Fruit fly (Drosophila melanogaster): ENCODE measurements around the gene CG3213.

The CG3213 gene

DNA sequence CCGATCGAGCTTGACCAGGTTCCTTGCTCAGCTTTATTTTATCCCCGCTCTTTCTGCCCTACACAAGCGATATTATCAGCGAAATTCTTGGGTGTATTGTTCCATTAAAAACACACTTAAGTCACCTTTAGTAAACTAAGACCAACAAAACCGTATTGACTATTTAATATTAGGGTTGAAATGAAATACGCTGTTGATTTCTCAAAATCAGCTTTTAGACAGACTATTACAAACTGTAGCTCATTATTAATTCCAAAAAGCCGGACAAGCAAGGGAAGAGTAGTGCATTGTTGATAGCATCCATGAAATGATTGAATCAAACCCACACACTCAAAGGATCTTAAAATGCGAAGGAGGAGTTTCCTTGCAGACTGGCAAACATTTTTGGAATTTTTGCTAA is 38.8 kb upstream of the CG3213 start:
- no peak for TF ChIP-seq Hmx (GFP tag; optimal IDR thresholded peaks at IDR 0.05)
- no peak for TF ChIP-seq peb (GFP tag; IDR thresholded peaks at IDR 0.05)
- no peak for TF ChIP-seq ase (GFP tag; IDR thresholded peaks at IDR 0.05)
- TF ChIP-seq CG8765 (GFP tag; IDR thresholded peaks at IDR 0.05): no peak
- TF ChIP-seq hb (GFP tag; IDR thresholded peaks at IDR 0.05; ENCODE audit: partially characterized antibody): no peak

DNA sequence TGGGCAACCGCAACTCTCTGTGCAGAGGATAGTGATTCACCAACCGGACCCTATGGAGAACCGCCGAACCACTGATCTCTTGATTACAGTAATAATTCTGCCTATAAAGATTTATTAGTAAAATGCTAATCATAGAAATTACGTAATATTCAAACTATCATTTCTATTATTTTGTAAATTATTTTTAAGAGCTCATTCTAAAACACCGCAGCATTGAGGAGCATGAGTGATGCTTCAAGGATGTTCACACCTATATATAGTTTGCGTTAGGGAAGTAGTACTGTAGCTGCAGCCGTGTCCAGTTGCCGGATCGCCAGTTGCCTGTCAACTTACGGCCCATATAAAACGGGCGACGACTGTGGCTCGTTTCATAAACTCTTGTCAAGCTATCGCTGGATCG is 38.0 kb upstream of the CG3213 start:
- TF ChIP-seq grau (tag; optimal IDR thresholded peaks at IDR 0.05): peak; percentile 53
- TF ChIP-seq Pdp1 (GFP tag; optimal IDR thresholded peaks at IDR 0.05): peak in 1 of 2 experiments; percentile 47
- no peak for TF ChIP-seq B-H2 (GFP tag; optimal IDR thresholded peaks at IDR 0.05)
- no peak for TF ChIP-seq CG9932 (GFP tag; IDR thresholded peaks at IDR 0.05)
- no peak for TF ChIP-seq CG12659 (GFP tag; optimal IDR thresholded peaks at IDR 0.05)
- peak; percentile 2 for TF ChIP-seq nom (GFP tag; optimal IDR thresholded peaks at IDR 0.05)
- TF ChIP-seq CG3726 (GFP tag; IDR thresholded peaks at IDR 0.05): no peak
- no peak for TF ChIP-seq CG12071 (GFP tag; optimal IDR thresholded peaks at IDR 0.05)
- TF ChIP-seq NK7.1 (GFP tag; optimal IDR thresholded peaks at IDR 0.05): no peak
- no peak for TF ChIP-seq Neu2 (GFP tag; optimal IDR thresholded peaks at IDR 0.05; ENCODE audit: borderline replicate concordance)
- no peak for TF ChIP-seq lov (optimal IDR thresholded peaks at IDR 0.05)
- no peak for TF ChIP-seq lov (GFP tag; IDR thresholded peaks at IDR 0.05)
- TF ChIP-seq Mad (GFP tag; optimal IDR thresholded peaks at IDR 0.05): no peak

DNA sequence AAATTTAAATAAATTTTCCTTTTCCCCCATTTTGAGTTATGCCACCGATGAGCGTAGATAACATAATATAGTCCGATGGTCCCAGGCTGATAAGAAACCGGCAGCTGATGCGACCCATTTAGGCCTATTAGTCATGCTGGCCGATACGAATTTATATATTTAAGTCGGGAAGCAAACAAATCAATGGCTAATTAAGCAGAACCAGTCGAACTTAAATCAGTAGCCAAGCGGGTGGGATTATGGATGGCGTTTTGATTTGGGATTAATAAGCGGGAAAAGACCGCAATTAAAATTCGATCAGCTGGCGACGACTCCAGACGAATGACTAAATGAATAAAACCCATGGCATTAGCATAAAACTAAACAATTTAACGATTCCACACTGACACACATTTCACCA is 37.5 kb upstream of the CG3213 start:
- TF ChIP-seq vvl (GFP tag; IDR thresholded peaks at IDR 0.05) (peak; percentile 59; the same call in 1 of the 2 replicates), abd-A (tag; optimal IDR thresholded peaks at IDR 0.05) (peak; percentile 7), ttk (GFP tag; IDR thresholded peaks at IDR 0.05) (no peak), dimm (GFP tag; IDR thresholded peaks at IDR 0.05) (no peak), Doc2 (GFP tag; IDR thresholded peaks at IDR 0.05) (no peak), gsb-n (tag; optimal IDR thresholded peaks at IDR 0.05) (peak; percentile 57), Awh (GFP tag; IDR thresholded peaks at IDR 0.05) (peak; percentile 58; the same call in 1 of the 2 replicates)

dm6 chr2L:3555408-3556058 is 36.1 kb upstream of the CG3213 start:
- TF ChIP-seq repo (GFP tag; optimal IDR thresholded peaks at IDR 0.05): no peak
- TF ChIP-seq zfh1 (GFP tag; IDR thresholded peaks at IDR 0.05): peak; percentile 58; the same call in 2 of the 3 replicates
- TF ChIP-seq vvl (GFP tag; IDR thresholded peaks at IDR 0.05): 0 out of 2 replicates have a peak, but pooled peaks have one; percentile 16
- no peak for TF ChIP-seq tin (GFP tag; optimal IDR thresholded peaks at IDR 0.05)
- peak; percentile 42 for TF ChIP-seq CG6813 (GFP tag; optimal IDR thresholded peaks at IDR 0.05)
- peak; percentile 44; the same call in 1 of the 2 replicates for TF ChIP-seq CG6272 (GFP tag; IDR thresholded peaks at IDR 0.05)
- peak; percentile 50; the same call in 2 of the 3 replicates for TF ChIP-seq knrl (GFP tag; IDR thresholded peaks at IDR 0.05; ENCODE audit: partially characterized antibody)
- TF ChIP-seq CG10654 (GFP tag; optimal IDR thresholded peaks at IDR 0.05): no peak
- peak; percentile 13 for TF ChIP-seq CG15601 (tag; optimal IDR thresholded peaks at IDR 0.05)
- peak; percentile 9 for TF ChIP-seq CG17359 (tag; optimal IDR thresholded peaks at IDR 0.05)
- no peak for TF ChIP-seq CG1024 (GFP tag; IDR thresholded peaks at IDR 0.05)
- peak in 1 of 2 experiments; percentile 43 for TF ChIP-seq bsh (GFP tag; optimal IDR thresholded peaks at IDR 0.05)
- no peak for TF ChIP-seq MESR4 (GFP tag; optimal IDR thresholded peaks at IDR 0.05)
- TF ChIP-seq gsb (GFP tag; IDR thresholded peaks at IDR 0.05): no peak
- TF ChIP-seq CG5180 (GFP tag; optimal IDR thresholded peaks at IDR 0.05): no peak
- TF ChIP-seq CG9727 (GFP tag; optimal IDR thresholded peaks at IDR 0.05): peak; percentile 14
- TF ChIP-seq Doc2 (GFP tag; IDR thresholded peaks at IDR 0.05): no peak
- no peak for TF ChIP-seq CG8924 (tag; optimal IDR thresholded peaks at IDR 0.05)
- no peak for TF ChIP-seq B-H2 (GFP tag; optimal IDR thresholded peaks at IDR 0.05)
- TF ChIP-seq CG31441 (GFP tag; IDR thresholded peaks at IDR 0.05): peak; percentile 40; the same call in 1 of the 2 replicates
- peak; percentile 46 for TF ChIP-seq Nf-YB (GFP tag; optimal IDR thresholded peaks at IDR 0.05)
- TF ChIP-seq CG1603 (tag; optimal IDR thresholded peaks at IDR 0.05): peak; percentile 10
- peak; percentile 38 for TF ChIP-seq Sry-δ (GFP tag; optimal IDR thresholded peaks at IDR 0.05)

All from whole organism, embryonic.